Worm (Caenorhabditis elegans): ENCODE data around the gene clec-218.

clec-218 gene

DNA sequence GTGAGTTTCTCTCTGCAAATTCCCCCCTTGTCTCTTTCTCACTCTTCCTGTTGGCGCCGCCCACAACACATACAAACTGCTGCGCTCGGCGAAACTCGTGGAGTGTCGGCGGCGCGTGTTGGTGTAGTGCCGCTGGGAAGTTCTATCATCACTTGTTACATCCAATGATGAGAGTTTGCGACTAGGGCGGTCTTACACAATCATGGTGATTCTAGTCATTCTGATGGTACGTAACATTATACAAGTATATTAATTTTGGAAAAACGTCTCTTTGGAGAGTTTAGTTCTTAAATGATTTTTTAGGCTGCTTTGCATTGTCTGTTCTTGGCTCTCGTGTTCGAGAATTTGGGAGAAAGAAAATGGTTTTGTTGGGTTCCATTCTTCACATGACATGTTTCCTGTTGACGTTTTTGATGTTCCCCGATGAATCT is 41.2 kb downstream of the clec-218 start (continued):
- TF ChIP-seq mcd-1 (GFP tag; IDR thresholded peaks at IDR 0.05) = peak; percentile 86
- TF ChIP-seq egrh-3 (GFP tag; IDR thresholded peaks at IDR 0.05) = peak; percentile 50; the same call in 1 of the 2 replicates
- no peak for TF ChIP-seq tbx-9 (tag; optimal IDR thresholded peaks at IDR 0.05; ENCODE audit: borderline replicate concordance)
- peak; percentile 99 for TF ChIP-seq snpc-3.4 (tag; optimal IDR thresholded peaks at IDR 0.05)
- TF ChIP-seq bed-1 (GFP tag; IDR thresholded peaks at IDR 0.05) = no peak
- no peak for TF ChIP-seq mxl-1 (tag; optimal IDR thresholded peaks at IDR 0.05)
- TF ChIP-seq mel-28 (tag; optimal IDR thresholded peaks at IDR 0.05; ENCODE audit: borderline replicate concordance) = no peak
- no peak for TF ChIP-seq ccch-3 (GFP tag; optimal IDR thresholded peaks at IDR 0.05)
- TF ChIP-seq F52B5.7 (tag; optimal IDR thresholded peaks at IDR 0.05) = peak; percentile 46
- peak; percentile 15 for TF ChIP-seq ztf-3 (GFP tag; optimal IDR thresholded peaks at IDR 0.05)
- TF ChIP-seq hlh-26 (GFP tag; conservative IDR thresholded peaks at IDR 0.05) = no peak
- peak; percentile 27 for TF ChIP-seq F22D6.2 (tag; optimal IDR thresholded peaks at IDR 0.05)
- TF ChIP-seq attf-6 (GFP tag; IDR thresholded peaks at IDR 0.05) = peak; percentile 95; the same call in 1 of the 2 replicates
- peak; percentile 96 for TF ChIP-seq F49E8.2 (tag; optimal IDR thresholded peaks at IDR 0.05; ENCODE audit: insufficient read depth)
- TF ChIP-seq K11D2.4 (GFP tag; IDR thresholded peaks at IDR 0.05) = peak; percentile 65; the same call in 1 of the 2 replicates
- TF ChIP-seq bed-2 (GFP tag; IDR thresholded peaks at IDR 0.05) = 0 out of 2 replicates have a peak, but pooled peaks have one; percentile 16
- TF ChIP-seq sptf-2 (GFP tag; optimal IDR thresholded peaks at IDR 0.05) = peak; percentile 93
- TF ChIP-seq Y95B8A.8 (GFP tag; IDR thresholded peaks at IDR 0.05) = no peak
- no peak for TF ChIP-seq ztf-22 (GFP tag; optimal IDR thresholded peaks at IDR 0.05)
- peak; percentile 15 for TF ChIP-seq B0035.1 (tag; optimal IDR thresholded peaks at IDR 0.05)
- TF ChIP-seq akir-1 (GFP tag; optimal IDR thresholded peaks at IDR 0.05) = peak; percentile 68
- peak; percentile 71 for TF ChIP-seq athp-1 (tag; optimal IDR thresholded peaks at IDR 0.05)
- peak; percentile 72; the same call in 1 of the 2 replicates for TF ChIP-seq C17E4.6 (GFP tag; IDR thresholded peaks at IDR 0.05)
- TF ChIP-seq hsf-1 (GFP tag; IDR thresholded peaks at IDR 0.05) = peak; percentile 89
- no peak for TF ChIP-seq nfya-1 (tag; optimal IDR thresholded peaks at IDR 0.05; ENCODE audit: borderline replicate concordance, insufficient read depth)
- TF ChIP-seq pha-4 (tag; optimal IDR thresholded peaks at IDR 0.05) = no peak
- peak; percentile 89 for TF ChIP-seq hrde-1 (tag; optimal IDR thresholded peaks at IDR 0.05; ENCODE audit: borderline replicate concordance)
- no peak for TF ChIP-seq zfh-2 (GFP tag; conservative IDR thresholded peaks at IDR 0.05)
- no peak for TF ChIP-seq lsy-27 (tag; optimal IDR thresholded peaks at IDR 0.05; ENCODE audit: borderline replicate concordance, insufficient read depth)
- TF ChIP-seq tlf-1 (GFP tag; optimal IDR thresholded peaks at IDR 0.05) = peak; percentile 67
- 0 out of 2 replicates have a peak, but pooled peaks have one; percentile 32 for TF ChIP-seq cebp-2 (GFP tag; IDR thresholded peaks at IDR 0.05)
- TF ChIP-seq ztf-25 (GFP tag; IDR thresholded peaks at IDR 0.05) = no peak
- TF ChIP-seq dox-1 (GFP tag; IDR thresholded peaks at IDR 0.05) = peak; percentile 96
- peak; percentile 97 for TF ChIP-seq hmg-1.2 (GFP tag; IDR thresholded peaks at IDR 0.05)
- no peak for TF ChIP-seq ztf-26 (tag; optimal IDR thresholded peaks at IDR 0.05)
- peak; percentile 82 for TF ChIP-seq hmg-20 (GFP tag; IDR thresholded peaks at IDR 0.05)
- peak; percentile 72; the same call in 1 of the 2 replicates for TF ChIP-seq F39B2.1 (GFP tag; IDR thresholded peaks at IDR 0.05)
- no peak for TF ChIP-seq F37B4.10 (GFP tag; IDR thresholded peaks at IDR 0.05)
- TF ChIP-seq lin-54 (GFP tag; optimal IDR thresholded peaks at IDR 0.05) = peak; percentile 84
- TF ChIP-seq Y79H2A.3 (GFP tag; conservative IDR thresholded peaks at IDR 0.05) = no peak
- no peak for TF ChIP-seq Y67H2A.10 (GFP tag; conservative IDR thresholded peaks at IDR 0.05)
- TF ChIP-seq B0019.2 (GFP tag; conservative IDR thresholded peaks at IDR 0.05) = 0 out of 2 replicates have a peak, but pooled peaks have one; percentile 49
- TF ChIP-seq efl-1 (GFP tag; optimal IDR thresholded peaks at IDR 0.05) = peak; percentile 19
- TF ChIP-seq dpff-1 (tag; optimal IDR thresholded peaks at IDR 0.05) = no peak
- TF ChIP-seq hlh-12 (tag; optimal IDR thresholded peaks at IDR 0.05) = no peak
- peak; percentile 55 for TF ChIP-seq F10E7.11 (tag; optimal IDR thresholded peaks at IDR 0.05)
- TF ChIP-seq attf-3 (GFP tag; conservative IDR thresholded peaks at IDR 0.05) = 0 out of 2 replicates have a peak, but pooled peaks have one; percentile 29
